Fruit fly (Drosophila melanogaster) whole organism, embryonic: ENCODE results near the gene TrpA1.
A peak's percentile ranks its signal among the peaks of the same experiment; 100 is the strongest.

Experiments
- ATbp ChIP-seq: fragments of 200-800 bp; sonication (Bioruptor generic); optimal IDR thresholded peaks from 2 replicates; lab custom pipeline; 2017; ENCODE audit warnings: missing biosample characterization, mild to moderate bottlenecking, missing genetic modification characterization, missing genetic modification reagents
- Aef1 ChIP-seq: fragments of 200-800 bp; sonication (Bioruptor generic); IDR thresholded peaks from 3 replicates; pipeline ENCODE4 v1.3.6; 2022; ENCODE audit warnings: missing biosample characterization, missing genetic modification characterization
- CG10366 ChIP-seq: fragments of 200-800 bp; sonication (Bioruptor generic); IDR thresholded peaks from 2 replicates; pipeline ENCODE4 v1.3.6; 2022; ENCODE audit warnings: missing biosample characterization, missing genetic modification characterization
- CG10543 ChIP-seq: fragments of 200-800 bp; sonication (Bioruptor generic); optimal IDR thresholded peaks from 3 replicates; lab custom pipeline; 2017; ENCODE audit warnings: missing biosample characterization, mild to moderate bottlenecking, missing genetic modification characterization, moderate library complexity
- CG11085 ChIP-seq: fragments of 200-800 bp; sonication (Bioruptor generic); IDR thresholded peaks from 2 replicates; pipeline ENCODE4 v1.3.6; 2022; ENCODE audit warnings: missing biosample characterization, missing genetic modification characterization
- CG1233 ChIP-seq: fragments of 200-800 bp; sonication (Bioruptor generic); optimal IDR thresholded peaks from 4 replicates; lab custom pipeline; 2018; ENCODE audit warnings: missing biosample characterization, mild to moderate bottlenecking, missing genetic modification characterization
- CG12391 ChIP-seq: fragments of 200-800 bp; sonication (Bioruptor generic); optimal IDR thresholded peaks from 3 replicates; lab custom pipeline; 2018; ENCODE audit warnings: missing biosample characterization, mild to moderate bottlenecking, missing genetic modification characterization, moderate library complexity
- CG12659 ChIP-seq: fragments of 200-800 bp; sonication (Bioruptor generic); optimal IDR thresholded peaks from 3 replicates; lab custom pipeline; 2017; ENCODE audit warnings: mild to moderate bottlenecking, missing biosample characterization, missing genetic modification reagents, missing genetic modification characterization
- CG13424 ChIP-seq: fragments of 200-800 bp; sonication (Bioruptor generic); optimal IDR thresholded peaks from 2 replicates; lab custom pipeline; 2019; ENCODE audit warnings: missing biosample characterization, mild to moderate bottlenecking, missing genetic modification characterization, moderate library complexity
- CG14441 ChIP-seq: fragments of 200-800 bp; sonication (Bioruptor generic); IDR thresholded peaks from 2 replicates; pipeline ENCODE4 v1.3.6; 2022; ENCODE audit warnings: missing biosample characterization, missing genetic modification characterization
- CG14860 ChIP-seq: fragments of 200-800 bp; sonication (Bioruptor generic); IDR thresholded peaks from 3 replicates; pipeline ENCODE4 v1.3.6; 2022; ENCODE audit warnings: missing biosample characterization, missing genetic modification characterization; ENCODE audit not compliant: partially characterized antibody
- CG17361 ChIP-seq: fragments of 200-800 bp; sonication (Bioruptor generic); IDR thresholded peaks from 3 replicates; pipeline ENCODE4 v1.3.6; 2022; ENCODE audit warnings: missing biosample characterization, missing genetic modification characterization
- CG18011 ChIP-seq: fragments of 200-800 bp; sonication (Bioruptor generic); optimal IDR thresholded peaks from 2 replicates; lab custom pipeline; 2017; ENCODE audit warnings: missing biosample characterization, missing genetic modification characterization, mild to moderate bottlenecking, moderate library complexity, missing genotype
- CG18599 ChIP-seq: fragments of 200-800 bp; sonication (Bioruptor generic); optimal IDR thresholded peaks from 3 replicates; lab custom pipeline; 2017; ENCODE audit warnings: missing biosample characterization, missing genetic modification characterization, mild to moderate bottlenecking, moderate library complexity, missing genetic modification reagents
- CG32532 ChIP-seq: fragments of 200-800 bp; sonication (Bioruptor generic); IDR thresholded peaks from 2 replicates; pipeline ENCODE4 v1.3.6; 2022; ENCODE audit warnings: missing biosample characterization, missing genetic modification characterization
- CG33213 ChIP-seq: fragments of 200-800 bp; sonication (Bioruptor generic); optimal IDR thresholded peaks from 3 replicates; lab custom pipeline; 2016; ENCODE audit warnings: missing biosample characterization, missing genetic modification characterization
- CG34376 ChIP-seq: fragments of 200-800 bp; sonication (Bioruptor generic); optimal IDR thresholded peaks from 2 replicates; lab custom pipeline; 2018; ENCODE audit warnings: missing biosample characterization, mild to moderate bottlenecking, missing genetic modification characterization
- CG42726 ChIP-seq: fragments of 200-800 bp; sonication (Bioruptor generic); IDR thresholded peaks from 2 replicates; pipeline ENCODE4 v1.3.6; 2022; ENCODE audit warnings: missing biosample characterization, missing genetic modification characterization; ENCODE audit not compliant: partially characterized antibody
- CG6854 ChIP-seq: fragments of 200-800 bp; sonication (Bioruptor generic); optimal IDR thresholded peaks from 3 replicates; lab custom pipeline; 2017; ENCODE audit warnings: missing biosample characterization, mild to moderate bottlenecking, missing genetic modification characterization
- CG8359 ChIP-seq: fragments of 200-800 bp; sonication (Bioruptor generic); optimal IDR thresholded peaks from 2 replicates; lab custom pipeline; 2017; ENCODE audit warnings: missing biosample characterization, mild to moderate bottlenecking, missing genetic modification characterization, borderline replicate concordance
- CG9932 ChIP-seq: fragments of 200-800 bp; sonication (Bioruptor generic); IDR thresholded peaks from 2 replicates; pipeline ENCODE4 v1.3.6; 2022; ENCODE audit warnings: missing biosample characterization, missing genetic modification characterization
- Chrac-16 ChIP-seq: fragments of 200-800 bp; sonication (Bioruptor generic); optimal IDR thresholded peaks from 3 replicates; lab custom pipeline; 2016; ENCODE audit warnings: missing biosample characterization, missing genetic modification characterization
- Dbx ChIP-seq: fragments of 200-800 bp; sonication (Bioruptor generic); IDR thresholded peaks from 3 replicates; pipeline ENCODE4 v1.3.6; 2022; ENCODE audit warnings: missing biosample characterization, missing genetic modification characterization
- Dip2 ChIP-seq: fragments of 200-800 bp; sonication (Bioruptor generic); IDR thresholded peaks from 2 replicates; pipeline ENCODE4 v1.3.6; 2022; ENCODE audit warnings: missing biosample characterization, missing genetic modification characterization
- E2f1 ChIP-seq: fragments of 200-800 bp; sonication (Bioruptor generic); IDR thresholded peaks from 2 replicates; pipeline ENCODE4 v1.3.6; 2022; ENCODE audit warnings: missing biosample characterization, missing genetic modification characterization
- Fer3 ChIP-seq: fragments of 200-800 bp; sonication (Bioruptor generic); optimal IDR thresholded peaks from 2 replicates; lab custom pipeline; 2018; ENCODE audit warnings: missing biosample characterization, mild to moderate bottlenecking, missing genetic modification characterization, moderate library complexity
- HLH3B ChIP-seq: fragments of 200-800 bp; sonication (Bioruptor generic); IDR thresholded peaks from 2 replicates; pipeline ENCODE4 v1.3.6; 2022; ENCODE audit warnings: missing biosample characterization, missing genetic modification characterization
- Hey ChIP-seq: fragments of 200-800 bp; sonication (Bioruptor generic); optimal IDR thresholded peaks from 3 replicates; lab custom pipeline; 2018; ENCODE audit warnings: missing biosample characterization, mild to moderate bottlenecking, missing genetic modification characterization
- MESR4 ChIP-seq: fragments of 200-800 bp; sonication (Bioruptor generic); optimal IDR thresholded peaks from 2 replicates; lab custom pipeline; 2018; ENCODE audit warnings: missing biosample characterization, mild to moderate bottlenecking, missing genetic modification characterization, moderate library complexity
- Meics ChIP-seq: fragments of 200-800 bp; sonication (Bioruptor generic); optimal IDR thresholded peaks from 2 replicates; lab custom pipeline; 2017; ENCODE audit warnings: missing biosample characterization, mild to moderate bottlenecking, missing genetic modification characterization
- Mrtf ChIP-seq: fragments of 200-800 bp; sonication (Bioruptor generic); IDR thresholded peaks from 3 replicates; pipeline ENCODE4 v1.3.6; 2022; ENCODE audit warnings: missing biosample characterization, missing genetic modification characterization
- Neu2 ChIP-seq: fragments of 200-800 bp; sonication (Bioruptor generic); optimal IDR thresholded peaks from 3 replicates; lab custom pipeline; 2016; ENCODE audit warnings: missing biosample characterization, missing genetic modification characterization, borderline replicate concordance
- Nf-YA ChIP-seq: fragments of 200-800 bp; sonication (Bioruptor generic); IDR thresholded peaks from 2 replicates; pipeline ENCODE4 v1.3.6; 2022; ENCODE audit warnings: missing biosample characterization, missing genetic modification characterization
- Rfx ChIP-seq: fragments of 200-800 bp; sonication (Bioruptor generic); IDR thresholded peaks from 2 replicates; pipeline ENCODE4 v1.3.6; 2022; ENCODE audit warnings: missing biosample characterization, missing genetic modification characterization
- TFAM ChIP-seq: fragments of 200-800 bp; sonication (Bioruptor generic); optimal IDR thresholded peaks from 2 replicates; lab custom pipeline; 2017; ENCODE audit warnings: missing biosample characterization, missing genetic modification characterization, inconsistent platforms
- YL-1 ChIP-seq: fragments of 200-800 bp; sonication (Bioruptor generic); optimal IDR thresholded peaks from 3 replicates; lab custom pipeline; 2017; ENCODE audit warnings: missing biosample characterization, mild to moderate bottlenecking, missing genetic modification characterization
- bbx ChIP-seq: fragments of 200-800 bp; sonication (Bioruptor generic); IDR thresholded peaks from 2 replicates; pipeline ENCODE4 v1.3.6; 2022; ENCODE audit warnings: missing biosample characterization, missing genetic modification characterization; ENCODE audit not compliant: partially characterized antibody
- cato ChIP-seq: fragments of 200-800 bp; sonication (Bioruptor generic); optimal IDR thresholded peaks from 2 replicates; lab custom pipeline; 2016; ENCODE audit warnings: missing biosample characterization, missing genetic modification characterization, borderline replicate concordance
- dimm ChIP-seq: fragments of 200-800 bp; sonication (Bioruptor generic); IDR thresholded peaks from 2 replicates; pipeline ENCODE4 v1.3.6; 2022; ENCODE audit warnings: missing biosample characterization, missing genetic modification characterization
- dysf ChIP-seq: fragments of 200-800 bp; sonication (Bioruptor generic); IDR thresholded peaks from 3 replicates; pipeline ENCODE4 v1.3.6; 2022; ENCODE audit warnings: missing biosample characterization, missing genetic modification characterization
- gcm ChIP-seq: fragments of 200-800 bp; sonication (Bioruptor generic); optimal IDR thresholded peaks from 2 replicates; lab custom pipeline; 2019; ENCODE audit warnings: missing biosample characterization, mild to moderate bottlenecking, missing genetic modification characterization, moderate library complexity
- grn ChIP-seq: fragments of 200-800 bp; sonication (Bioruptor generic); optimal IDR thresholded peaks from 3 replicates; lab custom pipeline; 2017; ENCODE audit warnings: missing biosample characterization, missing genetic modification characterization
- hkb ChIP-seq, 2 experiments: fragments of 200-800 bp in 1 of 2; fragments of >200 bp in 1 of 2; sonication (Bioruptor generic) in 1 of 2; IDR thresholded peaks in 1 of 2; optimal IDR thresholded peaks in 1 of 2; 2 replicates each; pipeline versions ENCODE4 v1.3.6 to Lab custom; 2017 to 2022; ENCODE audit warnings: missing biosample characterization in 1 of 2, missing genetic modification characterization in 1 of 2
- inv ChIP-seq: fragments of 200-800 bp; sonication (Bioruptor generic); IDR thresholded peaks from 2 replicates; pipeline ENCODE4 v1.3.6; 2022; ENCODE audit warnings: missing biosample characterization, missing genetic modification characterization; ENCODE audit not compliant: partially characterized antibody
- lilli ChIP-seq: fragments of 200-800 bp; sonication (Bioruptor generic); optimal IDR thresholded peaks from 3 replicates; lab custom pipeline; 2016; ENCODE audit warnings: missing biosample characterization, missing genetic modification characterization
- shn ChIP-seq: fragments of 200-800 bp; sonication (Bioruptor generic); optimal IDR thresholded peaks from 3 replicates; lab custom pipeline; 2016; ENCODE audit warnings: missing biosample characterization, missing genetic modification characterization
- sima ChIP-seq: fragments of 200-800 bp; sonication (Bioruptor generic); optimal IDR thresholded peaks from 2 replicates; lab custom pipeline; 2016; ENCODE audit warnings: missing biosample characterization, missing genetic modification characterization
- stwl ChIP-seq: fragments of 200-800 bp; sonication (Bioruptor generic); optimal IDR thresholded peaks from 3 replicates; lab custom pipeline; 2018; ENCODE audit warnings: missing biosample characterization, mild to moderate bottlenecking, missing genetic modification characterization, moderate library complexity
- tgo ChIP-seq: fragments of 200-800 bp; sonication (Bioruptor generic); IDR thresholded peaks from 3 replicates; pipeline ENCODE4 v1.3.6; 2022; ENCODE audit warnings: missing biosample characterization, missing genetic modification characterization
- tio ChIP-seq: fragments of 200-800 bp; sonication (Bioruptor generic); optimal IDR thresholded peaks from 2 replicates; lab custom pipeline; 2017; ENCODE audit warnings: missing biosample characterization, missing genetic modification characterization, inconsistent platforms

Gene TrpA1

dm6 chr3L:8852907-8853306 lies 52.1 kb downstream of the TrpA1 start (continued):
- TF ChIP-seq tgo (GFP tag; lab: Robert Waterston, UW), result peak; percentile 43; the same call in 2 of the 3 replicates
- TF ChIP-seq CG10366 (GFP tag; lab: Robert Waterston, UW), result peak; percentile 48
- TF ChIP-seq dysf, result peak; percentile 50; the same call in 2 of the 3 replicates
- no peak for TF ChIP-seq bbx
- no peak for TF ChIP-seq Dip2 (GFP tag; lab: Robert Waterston, UW)
- TF ChIP-seq CG33213 (GFP tag; lab: Kevin White, UChicago), result no peak
- no peak for TF ChIP-seq CG12659 (GFP tag; lab: Kevin White, UChicago)
- no peak for TF ChIP-seq gcm (GFP tag; lab: Kevin White, UChicago)
- TF ChIP-seq CG18011 (GFP tag; lab: Kevin White, UChicago), result no peak
- no peak for TF ChIP-seq MESR4 (GFP tag; lab: Kevin White, UChicago)
- peak; percentile 33 for TF ChIP-seq Meics
- no peak for TF ChIP-seq dimm
- TF ChIP-seq stwl (tag; lab: Kevin White, UChicago), result no peak
- peak; percentile 41 for TF ChIP-seq HLH3B (GFP tag; lab: Robert Waterston, UW)
- no peak for TF ChIP-seq grn
- TF ChIP-seq sima (GFP tag; lab: Kevin White, UChicago), result no peak
- no peak for TF ChIP-seq CG6854
- TF ChIP-seq tio (GFP tag; lab: Kevin White, UChicago), result no peak
- TF ChIP-seq Rfx (GFP tag; lab: Robert Waterston, UW), result peak; percentile 67
- TF ChIP-seq CG12391 (tag; lab: Kevin White, UChicago), result no peak
- peak; percentile 63 for TF ChIP-seq CG32532 (GFP tag; lab: Robert Waterston, UW)
- no peak for TF ChIP-seq CG14860 (GFP tag; lab: Robert Waterston, UW)
- no peak for TF ChIP-seq CG13424 (tag; lab: Kevin White, UChicago)
- no peak for TF ChIP-seq Nf-YA (GFP tag; lab: Robert Waterston, UW)
- peak; percentile 4 for TF ChIP-seq ATbp (GFP tag; lab: Kevin White, UChicago)
- no peak for TF ChIP-seq CG34376 (GFP tag; lab: Kevin White, UChicago)
- TF ChIP-seq Aef1, result peak; percentile 35
- TF ChIP-seq inv (GFP tag; lab: Robert Waterston, UW), result no peak
- peak; percentile 6 for TF ChIP-seq Fer3 (tag; lab: Kevin White, UChicago)
- TF ChIP-seq Mrtf, result no peak
- peak; percentile 62 for TF ChIP-seq CG11085
- peak; percentile 42; the same call in 1 of the 2 replicates for TF ChIP-seq E2f1 (GFP tag; lab: Robert Waterston, UW)
- no peak for TF ChIP-seq CG10543 (GFP tag; lab: Kevin White, UChicago)
- no peak for TF ChIP-seq cato (GFP tag; lab: Kevin White, UChicago)
- TF ChIP-seq Dbx, result peak; percentile 47; the same call in 1 of the 3 replicates
- TF ChIP-seq CG1233 (GFP tag; lab: Kevin White, UChicago), result no peak
- peak; percentile 49 for TF ChIP-seq CG9932 (GFP tag; lab: Robert Waterston, UW)
- no peak for TF ChIP-seq CG8359
- TF ChIP-seq CG14441 (GFP tag; lab: Robert Waterston, UW), result peak; percentile 74
- no peak for TF ChIP-seq YL-1 (GFP tag; lab: Kevin White, UChicago)
- peak; percentile 53 for TF ChIP-seq CG18599
- no peak for TF ChIP-seq TFAM
- no peak for TF ChIP-seq hkb (optimal IDR thresholded peaks at IDR 0.05; lab: Kevin White, UChicago)
- peak; percentile 66 for TF ChIP-seq hkb (GFP tag; IDR thresholded peaks at IDR 0.05; lab: Robert Waterston, UW)
- no peak for TF ChIP-seq Hey (tag; lab: Kevin White, UChicago)
- TF ChIP-seq CG42726 (GFP tag; lab: Robert Waterston, UW), result no peak
- no peak for TF ChIP-seq Neu2 (GFP tag; lab: Kevin White, UChicago)
- TF ChIP-seq CG17361 (GFP tag; lab: Robert Waterston, UW), result no peak
- peak; percentile 9 for TF ChIP-seq lilli (GFP tag; lab: Kevin White, UChicago)
- TF ChIP-seq shn (GFP tag; lab: Kevin White, UChicago), result no peak
- peak; percentile 20 for TF ChIP-seq Chrac-16 (GFP tag; lab: Kevin White, UChicago)
